Fruit fly (Drosophila melanogaster) whole organism, prepupa: Measurements from ENCODE around the gene Mical.

Source experiments
- Blimp-1 ChIP-seq: fragments of 200-800 bp; sonication (Bioruptor generic); optimal IDR thresholded peaks from 3 replicates; lab custom pipeline; 2017; ENCODE audit warnings: missing biosample characterization, missing genetic modification characterization, mild to moderate bottlenecking, moderate library complexity, missing genetic modification reagents
- CG10631 ChIP-seq: fragments of 200-800 bp; sonication (Bioruptor generic); optimal IDR thresholded peaks from 2 replicates; lab custom pipeline; 2016; ENCODE audit warnings: missing biosample characterization, missing genetic modification characterization
- CG10669 ChIP-seq: fragments of 200-800 bp; sonication (Bioruptor generic); optimal IDR thresholded peaks from 3 replicates; lab custom pipeline; 2018; ENCODE audit warnings: missing biosample characterization, mild to moderate bottlenecking, missing genetic modification characterization, moderate library complexity
- CG11294 ChIP-seq: fragments of 200-800 bp; sonication (Bioruptor generic); IDR thresholded peaks from 2 replicates; pipeline ENCODE4 v1.3.6; 2022; ENCODE audit warnings: missing biosample characterization, missing genetic modification characterization
- CG11762 ChIP-seq: fragments of 200-800 bp; sonication (Bioruptor generic); optimal IDR thresholded peaks from 3 replicates; lab custom pipeline; 2016; ENCODE audit warnings: missing biosample characterization, missing genetic modification characterization; ENCODE audit not compliant: insufficient read depth
- CG11902 ChIP-seq: fragments of 200-800 bp; sonication (Bioruptor generic); optimal IDR thresholded peaks from 3 replicates; lab custom pipeline; 2016; ENCODE audit warnings: missing biosample characterization, missing genetic modification characterization
- CG15336 ChIP-seq: fragments of 200-800 bp; sonication (Bioruptor generic); IDR thresholded peaks from 2 replicates; pipeline ENCODE4 v1.3.6; 2022; ENCODE audit warnings: missing biosample characterization, missing genetic modification characterization
- CG3032 ChIP-seq: fragments of 200-800 bp; optimal IDR thresholded peaks from 2 replicates; lab custom pipeline; 2019; ENCODE audit warnings: missing biosample characterization, mild to moderate bottlenecking, missing genetic modification characterization, moderate library complexity
- CG31627 ChIP-seq: fragments of 200-800 bp; sonication (Bioruptor generic); optimal IDR thresholded peaks from 3 replicates; lab custom pipeline; 2016; ENCODE audit warnings: missing biosample characterization, missing genetic modification characterization
- CG32006 ChIP-seq: fragments of 200-800 bp; sonication (Bioruptor generic); optimal IDR thresholded peaks from 3 replicates; lab custom pipeline; 2017; ENCODE audit warnings: missing biosample characterization, mild to moderate bottlenecking, missing genetic modification characterization
- CG34406 ChIP-seq: fragments of 200-800 bp; sonication (Bioruptor generic); optimal IDR thresholded peaks from 3 replicates; lab custom pipeline; 2016; ENCODE audit warnings: missing biosample characterization, missing genetic modification characterization
- CG3919 ChIP-seq: fragments of 200-800 bp; sonication (Bioruptor generic); optimal IDR thresholded peaks from 3 replicates; lab custom pipeline; 2016; ENCODE audit warnings: missing biosample characterization, missing genetic modification characterization
- CG4318 ChIP-seq: fragments of 200-800 bp; sonication (Bioruptor generic); optimal IDR thresholded peaks from 3 replicates; lab custom pipeline; 2017; ENCODE audit warnings: missing biosample characterization, mild to moderate bottlenecking, missing genetic modification characterization
- CG6163 ChIP-seq: fragments of 200-800 bp; sonication (Bioruptor generic); IDR thresholded peaks from 3 replicates; pipeline ENCODE4 v1.3.6; 2022; ENCODE audit warnings: missing biosample characterization, missing genetic modification characterization
- CG6276 ChIP-seq: fragments of 200-800 bp; sonication (Bioruptor generic); optimal IDR thresholded peaks from 2 replicates; lab custom pipeline; 2017; ENCODE audit warnings: missing biosample characterization, mild to moderate bottlenecking, missing genetic modification characterization
- CG6792 ChIP-seq: fragments of 200-800 bp; sonication (Bioruptor generic); optimal IDR thresholded peaks from 3 replicates; lab custom pipeline; 2016; ENCODE audit warnings: missing biosample characterization, missing genetic modification characterization
- CG6854 ChIP-seq: fragments of 200-800 bp; sonication (Bioruptor generic); optimal IDR thresholded peaks from 2 replicates; lab custom pipeline; 2017; ENCODE audit warnings: missing biosample characterization, mild to moderate bottlenecking, missing genetic modification characterization
- CG7368 ChIP-seq: fragments of 200-800 bp; sonication (Bioruptor generic); optimal IDR thresholded peaks from 3 replicates; lab custom pipeline; 2016; ENCODE audit warnings: missing biosample characterization, missing genetic modification characterization
- CG8119 ChIP-seq: fragments of 200-800 bp; sonication (Bioruptor generic); IDR thresholded peaks from 3 replicates; pipeline ENCODE4 v1.3.6; 2022; ENCODE audit warnings: missing biosample characterization, missing genetic modification characterization
- CG8319 ChIP-seq: fragments of 200-800 bp; sonication (Bioruptor generic); optimal IDR thresholded peaks from 3 replicates; lab custom pipeline; 2016; ENCODE audit warnings: missing biosample characterization, missing genetic modification characterization
- CG8632 ChIP-seq: fragments of 200-800 bp; sonication (Bioruptor generic); optimal IDR thresholded peaks from 3 replicates; lab custom pipeline; 2016; ENCODE audit warnings: missing biosample characterization, missing genetic modification characterization
- CG9139 ChIP-seq: fragments of 200-800 bp; sonication (Bioruptor generic); optimal IDR thresholded peaks from 3 replicates; lab custom pipeline; 2017; ENCODE audit warnings: missing biosample characterization, mild to moderate bottlenecking, missing genetic modification characterization
- Eip78C ChIP-seq: fragments of 200-800 bp; sonication (Bioruptor generic); peaks from one replicate; lab custom pipeline; 2016; ENCODE audit warnings: missing biosample characterization, missing genetic modification characterization
- Eip93F ChIP-seq: fragments of 200-800 bp; sonication (Bioruptor generic); optimal IDR thresholded peaks from 2 replicates; lab custom pipeline; 2016; ENCODE audit warnings: missing biosample characterization, mild to moderate bottlenecking, missing genetic modification characterization
- Ets96B ChIP-seq: fragments of 200-800 bp; optimal IDR thresholded peaks from 2 replicates; lab custom pipeline; 2019; ENCODE audit warnings: missing biosample characterization, mild to moderate bottlenecking, missing genetic modification characterization, moderate library complexity
- Gug ChIP-seq: fragments of 200-800 bp; sonication (Bioruptor generic); IDR thresholded peaks from 2 replicates; pipeline ENCODE4 v1.3.6; 2022; ENCODE audit warnings: missing biosample characterization, missing genetic modification characterization
- Hr38 ChIP-seq: sonication (Bioruptor generic); optimal IDR thresholded peaks from 2 replicates; lab custom pipeline; 2016; ENCODE audit warnings: missing biosample characterization, missing genetic modification characterization
- Hr39 ChIP-seq: fragments of 200-800 bp; sonication (Bioruptor generic); optimal IDR thresholded peaks from 2 replicates; lab custom pipeline; 2016; ENCODE audit warnings: missing biosample characterization, missing genetic modification characterization
- Hr4 ChIP-seq: fragments of 200-800 bp; sonication (Bioruptor generic); optimal IDR thresholded peaks from 3 replicates; lab custom pipeline; 2016; ENCODE audit warnings: missing biosample characterization, missing genetic modification characterization
- Lpt ChIP-seq: fragments of 200-800 bp; sonication (Bioruptor generic); optimal IDR thresholded peaks from 3 replicates; lab custom pipeline; 2016; ENCODE audit warnings: missing biosample characterization, missing genetic modification characterization
- OdsH ChIP-seq: fragments of 200-800 bp; sonication (Bioruptor generic); optimal IDR thresholded peaks from 3 replicates; lab custom pipeline; 2016; ENCODE audit warnings: missing biosample characterization, missing genetic modification characterization
- Smox ChIP-seq: fragments of 200-800 bp; sonication (Bioruptor generic); optimal IDR thresholded peaks from 3 replicates; lab custom pipeline; 2016; ENCODE audit warnings: missing biosample characterization, missing genetic modification characterization
- Sox102F ChIP-seq: fragments of 200-800 bp; sonication (Bioruptor generic); optimal IDR thresholded peaks from 2 replicates; lab custom pipeline; 2016; ENCODE audit warnings: missing biosample characterization, mild to moderate bottlenecking, missing genetic modification characterization
- Sox14 ChIP-seq: fragments of 200-800 bp; sonication (Bioruptor generic); optimal IDR thresholded peaks from 3 replicates; lab custom pipeline; 2016; ENCODE audit warnings: missing biosample characterization, missing genetic modification characterization
- achi ChIP-seq: fragments of 200-800 bp; sonication (Bioruptor generic); optimal IDR thresholded peaks from 3 replicates; lab custom pipeline; 2016; ENCODE audit warnings: missing biosample characterization, missing genetic modification characterization
- cyc ChIP-seq: fragments of 200-800 bp; sonication (Bioruptor generic); optimal IDR thresholded peaks from 3 replicates; lab custom pipeline; 2016; ENCODE audit warnings: missing biosample characterization, missing genetic modification characterization
- dac ChIP-seq: fragments of 200-800 bp; sonication (Bioruptor generic); optimal IDR thresholded peaks from 2 replicates; lab custom pipeline; 2017; ENCODE audit warnings: missing biosample characterization, mild to moderate bottlenecking, missing genetic modification characterization
- dsx ChIP-seq: fragments of 200-800 bp; optimal IDR thresholded peaks from 3 replicates; lab custom pipeline; 2019; ENCODE audit warnings: missing biosample characterization, mild to moderate bottlenecking, missing genetic modification characterization, moderate library complexity; ENCODE audit not compliant: poor library complexity, severe bottlenecking
- eg ChIP-seq: fragments of 200-800 bp; sonication (Bioruptor generic); IDR thresholded peaks from 3 replicates; pipeline ENCODE4 v1.3.6; 2022; ENCODE audit warnings: missing biosample characterization, missing genetic modification characterization
- esn ChIP-seq: fragments of 200-800 bp; sonication (Bioruptor generic); optimal IDR thresholded peaks from 2 replicates; lab custom pipeline; 2016; ENCODE audit warnings: missing biosample characterization, mild to moderate bottlenecking, missing genetic modification characterization, moderate library complexity
- fd59A ChIP-seq: fragments of 200-800 bp; sonication (Bioruptor generic); optimal IDR thresholded peaks from 2 replicates; lab custom pipeline; 2017; ENCODE audit warnings: missing biosample characterization, mild to moderate bottlenecking, missing genetic modification characterization, missing genetic modification reagents
- fkh ChIP-seq: fragments of 200-800 bp; sonication (Bioruptor generic); optimal IDR thresholded peaks from 3 replicates; lab custom pipeline; 2017; ENCODE audit warnings: missing biosample characterization, mild to moderate bottlenecking, missing genetic modification characterization, moderate library complexity
- lz ChIP-seq: fragments of 200-800 bp; sonication (Bioruptor generic); optimal IDR thresholded peaks from 3 replicates; lab custom pipeline; 2016; ENCODE audit warnings: missing biosample characterization, missing genetic modification characterization
- pdm3 ChIP-seq: fragments of 200-800 bp; sonication (Bioruptor generic); optimal IDR thresholded peaks from 3 replicates; lab custom pipeline; 2016; ENCODE audit warnings: missing biosample characterization, missing genetic modification characterization
- salr ChIP-seq, 2 experiments: fragments of 200-800 bp; sonication (Bioruptor generic); optimal IDR thresholded peaks; 3 replicates each; lab custom pipeline; 2016 to 2018; ENCODE audit warnings: missing biosample characterization in 2 of 2, missing genetic modification characterization in 2 of 2, mild to moderate bottlenecking in 1 of 2
- spab ChIP-seq: fragments of 200-800 bp; sonication (Bioruptor generic); optimal IDR thresholded peaks from 2 replicates; lab custom pipeline; 2017; ENCODE audit warnings: missing biosample characterization, mild to moderate bottlenecking, missing genetic modification characterization, missing genetic modification reagents
- ss ChIP-seq, 2 experiments: fragments of 200-800 bp; sonication (Bioruptor generic); optimal IDR thresholded peaks; 2 replicates in 1 of 2; 3 replicates in 1 of 2; lab custom pipeline; 2017 to 2018; ENCODE audit warnings: mild to moderate bottlenecking in 2 of 2, missing biosample characterization in 2 of 2, missing genetic modification characterization in 2 of 2, moderate library complexity in 1 of 2
- svp ChIP-seq: fragments of 200-800 bp; sonication (Bioruptor generic); peaks from one replicate; lab custom pipeline; 2016; ENCODE audit warnings: missing biosample characterization, missing genetic modification characterization

The Mical gene

DNA sequence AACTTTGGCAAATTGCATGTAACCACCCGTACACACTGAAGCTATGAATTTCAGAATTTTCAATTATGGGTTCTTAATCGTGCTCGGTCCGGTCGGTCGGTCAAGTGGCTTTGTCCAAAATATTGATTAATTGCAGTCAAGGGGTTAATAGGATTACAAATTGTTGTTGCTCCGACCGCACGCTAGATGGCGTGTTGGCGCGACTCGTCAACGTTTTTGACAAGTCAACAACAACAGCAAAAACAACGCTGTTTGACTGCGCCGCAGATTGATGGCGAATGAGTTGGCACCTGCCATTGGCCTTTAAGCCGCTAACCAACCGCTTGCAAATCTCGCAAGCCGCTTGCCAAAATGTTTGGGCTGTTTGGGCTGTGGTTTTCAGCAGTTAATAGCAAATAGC, 86.0 kb downstream of the Mical start:
- TF ChIP-seq CG4318 (GFP tag; lab: Kevin White, UChicago) (no peak), svp (peak; percentile 49), OdsH (no peak), CG8632 (GFP tag; lab: Kevin White, UChicago) (no peak), CG10669 (GFP tag; lab: Kevin White, UChicago) (no peak), Sox102F (GFP tag; lab: Kevin White, UChicago) (no peak), Smox (GFP tag; lab: Kevin White, UChicago) (no peak), Sox14 (GFP tag; lab: Kevin White, UChicago) (no peak)

DNA sequence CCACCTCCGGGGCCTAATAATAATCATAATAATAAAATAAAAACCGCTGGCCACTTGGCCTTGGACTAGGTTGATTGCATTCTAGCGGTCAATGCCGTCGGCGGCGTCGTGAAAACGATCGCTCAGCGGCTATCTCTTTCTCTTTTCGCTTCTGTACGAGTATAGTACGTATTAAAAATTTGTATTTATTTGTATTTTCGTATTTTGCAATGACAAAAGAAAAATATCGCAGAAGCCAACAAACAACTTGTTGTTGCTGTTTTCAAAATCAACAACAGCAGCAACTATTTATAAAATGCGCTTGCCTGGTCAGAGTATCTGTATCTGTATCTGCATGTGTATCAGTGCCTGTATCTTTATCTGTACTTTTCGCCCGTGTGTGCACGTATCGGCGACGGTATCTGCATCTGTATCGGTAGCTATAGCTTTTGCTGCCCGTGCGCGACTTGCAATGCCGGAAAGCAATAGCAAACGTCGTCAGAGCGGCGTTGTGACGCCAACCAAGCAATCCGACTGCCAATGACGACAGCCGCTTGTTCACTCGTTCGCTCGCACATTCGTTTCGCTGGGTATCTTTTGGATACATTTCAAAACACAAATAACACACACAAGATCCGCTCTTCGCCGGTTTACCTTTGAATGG, 87.9 kb downstream of the Mical start:
- TF ChIP-seq CG34406: no peak
- no peak for TF ChIP-seq CG10631 (GFP tag; lab: Kevin White, UChicago)
- no peak for TF ChIP-seq Hr38 (GFP tag; lab: Kevin White, UChicago)
- TF ChIP-seq achi: no peak
- TF ChIP-seq Sox14 (GFP tag; lab: Kevin White, UChicago): peak; percentile 13
- TF ChIP-seq salr (GFP tag; optimal IDR thresholded peaks at IDR 0.05; lab: Kevin White, UChicago): no peak
- no peak for TF ChIP-seq esn (GFP tag; lab: Kevin White, UChicago)
- no peak for TF ChIP-seq Lpt
- no peak for TF ChIP-seq Gug
- peak; percentile 77 for TF ChIP-seq Eip78C (GFP tag; lab: Kevin White, UChicago)
- 0 out of 2 replicates have a peak, but pooled peaks have one; percentile 18 for TF ChIP-seq CG15336 (GFP tag; lab: Robert Waterston, UW)
- peak; percentile 24; the same call in 1 of the 3 replicates for TF ChIP-seq CG6163 (GFP tag; lab: Robert Waterston, UW)
- TF ChIP-seq Blimp-1 (GFP tag; lab: Kevin White, UChicago): no peak
- no peak for TF ChIP-seq fkh (GFP tag; lab: Kevin White, UChicago)
- no peak for TF ChIP-seq spab (GFP tag; lab: Kevin White, UChicago)
- TF ChIP-seq CG10669 (GFP tag; lab: Kevin White, UChicago): no peak
- TF ChIP-seq CG6854: no peak
- TF ChIP-seq fd59A: no peak
- peak; percentile 7 for TF ChIP-seq CG3919 (GFP tag; lab: Kevin White, UChicago)
- TF ChIP-seq eg: no peak
- no peak for TF ChIP-seq cyc (GFP tag; lab: Kevin White, UChicago)
- no peak for TF ChIP-seq Smox (GFP tag; lab: Kevin White, UChicago)
- TF ChIP-seq CG3032 (tag; lab: Kevin White, UChicago): no peak
- TF ChIP-seq pdm3 (GFP tag; lab: Kevin White, UChicago): no peak
- TF ChIP-seq dac (GFP tag; lab: Kevin White, UChicago): no peak
- TF ChIP-seq CG8319: no peak
- TF ChIP-seq Sox102F (GFP tag; lab: Kevin White, UChicago): peak; percentile 23
- TF ChIP-seq CG4318 (GFP tag; lab: Kevin White, UChicago): no peak
- TF ChIP-seq CG11902 (GFP tag; lab: Kevin White, UChicago): no peak
- TF ChIP-seq CG7368 (GFP tag; lab: Kevin White, UChicago): no peak
- no peak for TF ChIP-seq lz
- peak; percentile 93 for TF ChIP-seq svp
- TF ChIP-seq CG6792 (GFP tag; lab: Kevin White, UChicago): no peak
- no peak for TF ChIP-seq CG31627 (GFP tag; lab: Kevin White, UChicago)
- no peak for TF ChIP-seq CG9139 (GFP tag; lab: Kevin White, UChicago)
- TF ChIP-seq CG32006: no peak
- peak; percentile 25 for TF ChIP-seq ss (GFP tag; optimal IDR thresholded peaks at IDR 0.05; lab: Kevin White, UChicago)
- no peak for TF ChIP-seq CG8632 (GFP tag; lab: Kevin White, UChicago)
- no peak for TF ChIP-seq CG11294
- no peak for TF ChIP-seq Hr4
- TF ChIP-seq Ets96B (tag; lab: Kevin White, UChicago): no peak
- TF ChIP-seq CG8119 (GFP tag; lab: Robert Waterston, UW): no peak
- TF ChIP-seq dsx (GFP tag; lab: Kevin White, UChicago): peak; percentile 9
- peak; percentile 53 for TF ChIP-seq Eip93F (GFP tag; lab: Kevin White, UChicago)
- no peak for TF ChIP-seq CG6276
- TF ChIP-seq Hr39 (GFP tag; lab: Kevin White, UChicago): no peak
- TF ChIP-seq CG11762 (GFP tag; lab: Kevin White, UChicago): no peak
